Fruit fly (Drosophila melanogaster) whole organism, embryonic: ENCODE measurements around the gene Snx27.

Experiments used
- CG10654 ChIP-seq: fragments of 200-800 bp; sonication (Bioruptor generic); optimal IDR thresholded peaks from 2 replicates; lab custom pipeline; 2016; ENCODE audit warnings: missing biosample characterization, missing genetic modification characterization
- CG10959 ChIP-seq: fragments of 200-800 bp; sonication (Bioruptor generic); IDR thresholded peaks from 2 replicates; pipeline ENCODE4 v1.3.6; 2022; ENCODE audit warnings: missing biosample characterization, missing genetic modification characterization
- CG11504 ChIP-seq: fragments of 200-800 bp; sonication (Bioruptor generic); optimal IDR thresholded peaks from 3 replicates; lab custom pipeline; 2019; ENCODE audit warnings: missing biosample characterization, mild to moderate bottlenecking, missing genetic modification characterization, moderate library complexity
- CG12155 ChIP-seq: fragments of 200-800 bp; sonication (Bioruptor generic); optimal IDR thresholded peaks from 3 replicates; lab custom pipeline; 2016; ENCODE audit warnings: missing biosample characterization, missing genetic modification characterization
- CG12769 ChIP-seq: fragments of 200-800 bp; sonication (Bioruptor generic); optimal IDR thresholded peaks from 2 replicates; lab custom pipeline; 2019; ENCODE audit warnings: missing biosample characterization, mild to moderate bottlenecking, missing genetic modification characterization, moderate library complexity
- CG13775 ChIP-seq: fragments of 200-800 bp; sonication (Bioruptor generic); optimal IDR thresholded peaks from 3 replicates; lab custom pipeline; 2017; ENCODE audit warnings: missing biosample characterization, mild to moderate bottlenecking, missing genetic modification characterization
- CG17359 ChIP-seq: fragments of 200-800 bp; sonication (Bioruptor generic); optimal IDR thresholded peaks from 3 replicates; lab custom pipeline; 2018; ENCODE audit warnings: missing biosample characterization, mild to moderate bottlenecking, missing genetic modification characterization, moderate library complexity
- CG17568 ChIP-seq: fragments of 200-800 bp; sonication (Bioruptor generic); optimal IDR thresholded peaks from 2 replicates; lab custom pipeline; 2018; ENCODE audit warnings: missing biosample characterization, mild to moderate bottlenecking, missing genetic modification characterization, moderate library complexity
- CG17802 ChIP-seq: fragments of 200-800 bp; sonication (Bioruptor generic); optimal IDR thresholded peaks from 2 replicates; lab custom pipeline; 2018; ENCODE audit warnings: missing biosample characterization, mild to moderate bottlenecking, missing genetic modification characterization, moderate library complexity
- CG18764 ChIP-seq: fragments of 200-800 bp; sonication (Bioruptor generic); optimal IDR thresholded peaks from 3 replicates; lab custom pipeline; 2016; ENCODE audit warnings: missing biosample characterization, missing genetic modification characterization
- CG3065 ChIP-seq: fragments of 200-800 bp; sonication (Bioruptor generic); optimal IDR thresholded peaks from 2 replicates; lab custom pipeline; 2016; ENCODE audit warnings: missing biosample characterization, missing genetic modification characterization
- CG3281 ChIP-seq: fragments of 200-800 bp; sonication (Bioruptor generic); optimal IDR thresholded peaks from 3 replicates; lab custom pipeline; 2017; ENCODE audit warnings: missing biosample characterization, mild to moderate bottlenecking, missing genetic modification characterization
- CG33557 ChIP-seq: fragments of 200-800 bp; sonication (Bioruptor generic); optimal IDR thresholded peaks from 2 replicates; lab custom pipeline; 2019; ENCODE audit warnings: missing biosample characterization, mild to moderate bottlenecking, missing genetic modification characterization, moderate library complexity
- CG3838 ChIP-seq: fragments of 200-800 bp; sonication (Bioruptor generic); optimal IDR thresholded peaks from 3 replicates; lab custom pipeline; 2016; ENCODE audit warnings: missing biosample characterization, missing genetic modification characterization
- CG3995 ChIP-seq: fragments of 200-800 bp; sonication (Bioruptor generic); optimal IDR thresholded peaks from 3 replicates; lab custom pipeline; 2016; ENCODE audit warnings: missing biosample characterization, missing genetic modification characterization
- CG4360 ChIP-seq: fragments of 200-800 bp; sonication (Bioruptor generic); IDR thresholded peaks from 2 replicates; pipeline ENCODE4 v1.3.6; 2022; ENCODE audit warnings: missing biosample characterization, missing genetic modification characterization
- CG6175 ChIP-seq: fragments of 200-800 bp; sonication (Bioruptor generic); IDR thresholded peaks from 3 replicates; pipeline ENCODE4 v1.3.6; 2022; ENCODE audit warnings: missing biosample characterization, missing genetic modification characterization
- CG6254 ChIP-seq: fragments of 200-800 bp; sonication (Bioruptor generic); optimal IDR thresholded peaks from 3 replicates; lab custom pipeline; 2017; ENCODE audit warnings: mild to moderate bottlenecking, missing biosample characterization, missing genetic modification reagents, missing genetic modification characterization
- CG7271 ChIP-seq: fragments of 200-800 bp; sonication (Bioruptor generic); optimal IDR thresholded peaks from 2 replicates; lab custom pipeline; 2018; ENCODE audit warnings: missing biosample characterization, mild to moderate bottlenecking, missing genetic modification characterization, moderate library complexity
- CoRest ChIP-seq: fragments of 200-800 bp; sonication (Bioruptor generic); optimal IDR thresholded peaks from 3 replicates; lab custom pipeline; 2018; ENCODE audit warnings: missing biosample characterization, mild to moderate bottlenecking, missing genetic modification characterization, moderate library complexity
- Dref ChIP-seq: fragments of 200-800 bp; sonication (Bioruptor generic); IDR thresholded peaks from 2 replicates; pipeline ENCODE4 v1.3.6; 2022; ENCODE audit warnings: missing biosample characterization, missing genetic modification characterization
- Ets97D ChIP-seq: fragments of 200-800 bp; sonication (Bioruptor generic); optimal IDR thresholded peaks from 3 replicates; lab custom pipeline; 2016; ENCODE audit warnings: missing biosample characterization, missing genetic modification characterization
- H2.0 ChIP-seq: fragments of 200-800 bp; sonication (Bioruptor generic); IDR thresholded peaks from 2 replicates; pipeline ENCODE4 v1.3.6; 2022; ENCODE audit warnings: missing biosample characterization, missing genetic modification characterization
- Hr51 ChIP-seq, 2 experiments: fragments of 200-800 bp; sonication (Bioruptor generic); optimal IDR thresholded peaks; 2 replicates in 1 of 2; 3 replicates in 1 of 2; lab custom pipeline; 2016 to 2018; ENCODE audit warnings: missing biosample characterization in 2 of 2, missing genetic modification characterization in 2 of 2, mild to moderate bottlenecking in 1 of 2, moderate library complexity in 1 of 2
- Lhr ChIP-seq: fragments of 200-800 bp; sonication (Bioruptor generic); optimal IDR thresholded peaks from 3 replicates; lab custom pipeline; 2017; ENCODE audit warnings: mild to moderate bottlenecking, missing biosample characterization, missing genetic modification reagents, missing genetic modification characterization
- MBD-R2 ChIP-seq: fragments of 200-800 bp; sonication (Bioruptor generic); IDR thresholded peaks from 2 replicates; pipeline ENCODE4 v1.3.6; 2022; ENCODE audit warnings: missing biosample characterization, missing genetic modification characterization
- NK7.1 ChIP-seq: fragments of 200-800 bp; sonication (Bioruptor generic); optimal IDR thresholded peaks from 3 replicates; lab custom pipeline; 2016; ENCODE audit warnings: missing biosample characterization, missing genetic modification characterization
- Nf-YA ChIP-seq: fragments of 200-800 bp; sonication (Bioruptor generic); IDR thresholded peaks from 2 replicates; pipeline ENCODE4 v1.3.6; 2022; ENCODE audit warnings: missing biosample characterization, missing genetic modification characterization
- Oaz ChIP-seq: fragments of 200-800 bp; sonication (Bioruptor generic); IDR thresholded peaks from 2 replicates; pipeline ENCODE4 v1.3.6; 2022; ENCODE audit warnings: missing biosample characterization, missing genetic modification characterization
- Taf1 ChIP-seq: fragments of 200-800 bp; sonication (Bioruptor generic); IDR thresholded peaks from 2 replicates; pipeline ENCODE4 v1.3.6; 2022; ENCODE audit warnings: missing biosample characterization, missing genetic modification characterization
- Xbp1 ChIP-seq: fragments of 200-800 bp; sonication (Bioruptor generic); optimal IDR thresholded peaks from 3 replicates; lab custom pipeline; 2016; ENCODE audit warnings: missing biosample characterization, mild to moderate bottlenecking, missing genetic modification characterization
- ap ChIP-seq: fragments of 200-800 bp; sonication (Bioruptor generic); IDR thresholded peaks from 2 replicates; pipeline ENCODE4 v1.3.6; 2022; ENCODE audit warnings: missing biosample characterization, missing genetic modification characterization
- az2 ChIP-seq: fragments of 200-800 bp; sonication (Bioruptor generic); optimal IDR thresholded peaks from 3 replicates; lab custom pipeline; 2016; ENCODE audit warnings: missing biosample characterization, missing genetic modification characterization
- bowl ChIP-seq: fragments of 200-800 bp; sonication (Bioruptor generic); IDR thresholded peaks from 2 replicates; pipeline ENCODE4 v1.3.6; 2022; ENCODE audit warnings: missing biosample characterization, missing genetic modification characterization
- cas ChIP-seq: fragments of 200-800 bp; sonication (Bioruptor generic); IDR thresholded peaks from 2 replicates; pipeline ENCODE4 v1.3.6; 2022; ENCODE audit warnings: missing biosample characterization, missing genetic modification characterization
- dmrt11E ChIP-seq: fragments of 200-800 bp; sonication (Bioruptor generic); optimal IDR thresholded peaks from 3 replicates; lab custom pipeline; 2018; ENCODE audit warnings: missing biosample characterization, mild to moderate bottlenecking, missing genetic modification characterization, moderate library complexity
- emc ChIP-seq: fragments of 200-800 bp; sonication (Bioruptor generic); optimal IDR thresholded peaks from 2 replicates; lab custom pipeline; 2016; ENCODE audit warnings: missing biosample characterization, missing genetic modification characterization
- fd96Cb ChIP-seq: fragments of 200-800 bp; sonication (Bioruptor generic); optimal IDR thresholded peaks from 2 replicates; lab custom pipeline; 2018; ENCODE audit warnings: missing biosample characterization, mild to moderate bottlenecking, missing genetic modification characterization, moderate library complexity
- ham ChIP-seq: fragments of 200-800 bp; sonication (Bioruptor generic); IDR thresholded peaks from 2 replicates; pipeline ENCODE4 v1.3.6; 2022; ENCODE audit warnings: missing biosample characterization, missing genetic modification characterization
- insv ChIP-seq, 2 experiments: fragments of 200-800 bp; sonication (Bioruptor generic); optimal IDR thresholded peaks; 3 replicates each; lab custom pipeline; 2016 to 2018; ENCODE audit warnings: missing biosample characterization in 2 of 2, missing genetic modification characterization in 2 of 2
- lbe ChIP-seq: fragments of 200-800 bp; sonication (Bioruptor generic); optimal IDR thresholded peaks from 2 replicates; lab custom pipeline; 2016; ENCODE audit warnings: missing biosample characterization, mild to moderate bottlenecking, missing genetic modification characterization
- nerfin-1 ChIP-seq: fragments of 200-800 bp; sonication (Bioruptor generic); optimal IDR thresholded peaks from 3 replicates; lab custom pipeline; 2019; ENCODE audit warnings: missing biosample characterization, mild to moderate bottlenecking, missing genetic modification characterization, moderate library complexity
- odd ChIP-seq: fragments of 200-800 bp; sonication (Bioruptor generic); optimal IDR thresholded peaks from 2 replicates; lab custom pipeline; 2017; ENCODE audit warnings: missing biosample characterization, mild to moderate bottlenecking, missing genetic modification characterization
- pb ChIP-seq: fragments of 200-800 bp; sonication (Bioruptor generic); optimal IDR thresholded peaks from 3 replicates; lab custom pipeline; 2016; ENCODE audit warnings: missing biosample characterization, missing genetic modification characterization
- pros ChIP-seq: fragments of 200-800 bp; sonication (Bioruptor generic); optimal IDR thresholded peaks from 3 replicates; lab custom pipeline; 2019; ENCODE audit warnings: missing biosample characterization, mild to moderate bottlenecking, missing genetic modification characterization, moderate library complexity
- schlank ChIP-seq: fragments of 200-800 bp; sonication (Bioruptor generic); optimal IDR thresholded peaks from 2 replicates; lab custom pipeline; 2018; ENCODE audit warnings: missing biosample characterization, mild to moderate bottlenecking, missing genetic modification characterization
- sisA ChIP-seq: fragments of 200-800 bp; sonication (Bioruptor generic); IDR thresholded peaks from 2 replicates; pipeline ENCODE4 v1.3.6; 2022; ENCODE audit warnings: missing biosample characterization, missing genetic modification characterization
- tin ChIP-seq: fragments of 200-800 bp; sonication (Bioruptor generic); optimal IDR thresholded peaks from 3 replicates; lab custom pipeline; 2016; ENCODE audit warnings: missing biosample characterization, missing genetic modification characterization
- ttk ChIP-seq: fragments of 200-800 bp; sonication (Bioruptor generic); IDR thresholded peaks from 2 replicates; pipeline ENCODE4 v2.1.2; 2022; ENCODE audit warnings: missing biosample characterization, missing genetic modification characterization
- zf30C ChIP-seq: fragments of 200-800 bp; sonication (Bioruptor generic); optimal IDR thresholded peaks from 3 replicates; lab custom pipeline; 2018; ENCODE audit warnings: missing biosample characterization, mild to moderate bottlenecking, missing genetic modification characterization

Gene Snx27

dm6 chrX:5718476-5719012 is 19.3 kb downstream of the Snx27 start (continued):
- TF ChIP-seq CG13775 (GFP tag; lab: Kevin White, UChicago) = peak; percentile 35
- no peak for TF ChIP-seq Ets97D (GFP tag; lab: Kevin White, UChicago)
- TF ChIP-seq CG12769 (tag; lab: Kevin White, UChicago) = peak; percentile 66
- TF ChIP-seq ttk (GFP tag; lab: Robert Waterston, UW) = peak; percentile 58; the same call in 1 of the 2 replicates
- TF ChIP-seq CG17802 (tag; lab: Kevin White, UChicago) = no peak
- peak; percentile 71 for TF ChIP-seq CG11504 (tag; lab: Kevin White, UChicago)
- TF ChIP-seq CG3065 = no peak
- peak; percentile 23 for TF ChIP-seq CG18764
- peak; percentile 15 for TF ChIP-seq az2 (GFP tag; lab: Kevin White, UChicago)
- no peak for TF ChIP-seq tin
- no peak for TF ChIP-seq pb (GFP tag; lab: Kevin White, UChicago)
- peak in 1 of 2 experiments; percentile 8 for TF ChIP-seq insv (GFP tag; optimal IDR thresholded peaks at IDR 0.05; lab: Kevin White, UChicago)
- no peak for TF ChIP-seq emc
- TF ChIP-seq Dref = peak; percentile 26; the same call in 1 of the 2 replicates
- peak; percentile 64; the same call in 2 of the 3 replicates for TF ChIP-seq CG6175 (GFP tag; lab: Robert Waterston, UW)
- no peak for TF ChIP-seq ap (GFP tag; lab: Robert Waterston, UW)
- peak; percentile 64 for TF ChIP-seq CG17359 (tag; lab: Kevin White, UChicago)
- no peak for TF ChIP-seq CG10654 (GFP tag; lab: Kevin White, UChicago)
- TF ChIP-seq cas (GFP tag; lab: Robert Waterston, UW) = peak; percentile 25; the same call in 1 of the 2 replicates
- peak; percentile 81 for TF ChIP-seq CG3281 (GFP tag; lab: Kevin White, UChicago)
- peak; percentile 43 for TF ChIP-seq Xbp1 (GFP tag; lab: Kevin White, UChicago)
- TF ChIP-seq schlank (tag; lab: Kevin White, UChicago) = peak; percentile 30
- TF ChIP-seq CG3995 (GFP tag; lab: Kevin White, UChicago) = no peak
- TF ChIP-seq CG33557 (GFP tag; lab: Kevin White, UChicago) = no peak
- TF ChIP-seq lbe (GFP tag; lab: Kevin White, UChicago) = peak; percentile 67
- TF ChIP-seq NK7.1 (GFP tag; lab: Kevin White, UChicago) = no peak
- peak; percentile 19 for TF ChIP-seq fd96Cb (tag; lab: Kevin White, UChicago)
- TF ChIP-seq Taf1 (GFP tag; lab: Robert Waterston, UW) = peak; percentile 75
- no peak for TF ChIP-seq CG3838
- TF ChIP-seq Hr51 (GFP tag; optimal IDR thresholded peaks at IDR 0.05; lab: Kevin White, UChicago) = peak in 1 of 2 experiments; percentile 53
- peak; percentile 47; the same call in 1 of the 2 replicates for TF ChIP-seq MBD-R2 (GFP tag; lab: Robert Waterston, UW)
- no peak for TF ChIP-seq Nf-YA (GFP tag; lab: Robert Waterston, UW)
- peak; percentile 52 for TF ChIP-seq CG17568
- no peak for TF ChIP-seq nerfin-1
- peak; percentile 57 for TF ChIP-seq sisA (GFP tag; lab: Robert Waterston, UW)
- TF ChIP-seq CoRest (tag; lab: Kevin White, UChicago) = peak; percentile 71
- TF ChIP-seq ham (GFP tag; lab: Robert Waterston, UW) = no peak
- no peak for TF ChIP-seq pros (GFP tag; lab: Kevin White, UChicago)
- no peak for TF ChIP-seq CG6254 (GFP tag; lab: Kevin White, UChicago)
- TF ChIP-seq CG12155 (GFP tag; lab: Kevin White, UChicago) = peak; percentile 57
- no peak for TF ChIP-seq Lhr (GFP tag; lab: Kevin White, UChicago)
- TF ChIP-seq H2.0 (GFP tag; lab: Robert Waterston, UW) = peak; percentile 61
- TF ChIP-seq odd = peak; percentile 11
- no peak for TF ChIP-seq zf30C (GFP tag; lab: Kevin White, UChicago)
- TF ChIP-seq CG10959 (GFP tag; lab: Robert Waterston, UW) = 0 out of 2 replicates have a peak, but pooled peaks have one; percentile 21
- peak; percentile 49; the same call in 1 of the 2 replicates for TF ChIP-seq bowl (GFP tag; lab: Robert Waterston, UW)
- no peak for TF ChIP-seq CG4360 (GFP tag; lab: Robert Waterston, UW)
- TF ChIP-seq Oaz (GFP tag; lab: Robert Waterston, UW) = peak; percentile 39; the same call in 1 of the 2 replicates
- no peak for TF ChIP-seq CG7271 (tag; lab: Kevin White, UChicago)
- TF ChIP-seq dmrt11E (tag; lab: Kevin White, UChicago) = no peak
